Worm (Caenorhabditis elegans): ENCODE measurements around the gene C16C8.16.
"Not testable (repeated sequence)": the region's sequence is repeated elsewhere in the genome, so short reads cannot be mapped to it uniquely, and the experiment has no call there.

C16C8.16 gene

DNA sequence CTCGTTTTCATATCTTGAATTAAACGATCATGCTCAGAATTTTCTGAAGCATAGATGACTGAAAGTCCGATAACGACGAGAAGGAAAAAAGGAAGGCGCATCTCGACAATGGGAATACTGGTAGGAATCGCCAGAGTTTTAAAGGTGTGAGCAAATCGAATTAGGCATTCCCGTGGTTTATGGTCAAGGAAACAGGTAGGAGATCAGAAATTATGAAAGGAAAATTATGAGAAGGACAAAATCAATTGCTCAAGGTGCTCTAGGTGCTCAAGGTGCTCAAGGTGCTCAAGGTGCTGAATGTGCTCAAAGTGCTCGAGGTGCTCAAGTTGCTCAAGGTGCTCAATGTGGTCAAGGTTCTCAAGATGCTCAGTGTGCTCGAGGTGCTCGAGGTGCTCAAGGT is 19.0 kb downstream of the C16C8.16 start, which contains the start of gene C16C8.10:
Gene C16C8.10, minus strand, starts transcription at position 101 of the 400 bp plus-strand sequence.
- not testable (repeated sequence) for TF ChIP-seq tbx-7, unc-42, syd-9 (tag; optimal IDR thresholded peaks at IDR 0.05)

DNA sequence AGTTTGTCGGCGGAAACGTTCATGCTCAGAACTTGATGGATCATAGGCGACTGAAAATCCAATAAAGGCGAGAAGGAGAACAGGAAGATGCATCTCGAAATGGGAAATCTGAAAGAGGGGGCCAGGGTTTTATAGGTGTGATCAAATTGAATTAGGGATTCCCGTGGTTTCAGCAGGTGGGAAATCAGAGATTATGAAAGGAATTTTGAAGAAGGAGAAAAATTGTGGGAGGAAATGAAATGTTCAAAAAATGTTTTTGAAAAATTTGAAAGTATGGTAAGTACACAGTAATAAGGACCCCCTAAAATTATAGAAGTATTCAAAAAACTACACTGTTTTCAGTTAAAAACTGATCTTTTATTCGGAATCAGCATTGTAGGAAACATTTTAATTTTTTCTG is 25.0 kb downstream of the C16C8.16 start, which contains the start of gene Y49F6B.20:
Gene Y49F6B.20, minus strand, starts transcription at position 101 of the 400 bp plus-strand sequence.
- TF ChIP-seq pag-3 (tag; optimal IDR thresholded peaks at IDR 0.05; ENCODE audit: borderline replicate concordance) (no peak), pros-1 (tag; optimal IDR thresholded peaks at IDR 0.05) (no peak), K09A11.1 (tag; optimal IDR thresholded peaks at IDR 0.05; ENCODE audit: insufficient read depth) (no peak), pqm-1 (tag; optimal IDR thresholded peaks at IDR 0.05) (no peak), nfya-1 (tag; optimal IDR thresholded peaks at IDR 0.05) (no peak), elt-2 (tag; optimal IDR thresholded peaks at IDR 0.05) (no peak), tbx-7 (tag; optimal IDR thresholded peaks at IDR 0.05) (no peak), unc-3 (GFP tag; conservative IDR thresholded peaks at IDR 0.05) (no peak), unc-3 (tag; optimal IDR thresholded peaks at IDR 0.05) (no peak), lin-11 (tag; optimal IDR thresholded peaks at IDR 0.05) (no peak), odd-2 (tag; optimal IDR thresholded peaks at IDR 0.05) (no peak), ceh-2 (tag; optimal IDR thresholded peaks at IDR 0.05) (no peak), dve-1 (tag; optimal IDR thresholded peaks at IDR 0.05) (no peak), tbx-2 (tag; optimal IDR thresholded peaks at IDR 0.05) (no peak)

DNA sequence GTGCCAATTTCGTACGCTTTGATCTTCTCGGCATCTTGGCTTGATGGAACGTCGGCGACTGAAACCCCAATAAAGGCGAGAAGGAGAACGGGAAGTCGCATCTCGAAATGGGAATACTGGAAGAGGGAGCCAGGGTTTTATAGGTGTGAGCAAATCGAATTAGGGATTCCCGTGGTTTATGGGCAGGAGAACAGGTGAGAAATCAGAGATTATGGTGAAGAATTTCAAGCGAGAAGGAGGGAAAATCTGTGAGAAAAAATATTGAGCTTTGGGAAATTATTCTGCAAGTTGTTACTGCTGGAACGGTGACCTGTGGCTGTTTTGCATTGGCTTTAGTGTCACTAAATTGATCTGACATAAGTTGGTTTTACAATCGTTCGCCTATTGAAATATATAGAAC is 26.0 kb downstream of the C16C8.16 start, which contains the start of gene Y49F6B.13:
Gene Y49F6B.13, minus strand, starts transcription at position 101 of the 400 bp plus-strand sequence.
- no peak for TF ChIP-seq zip-5 (tag; optimal IDR thresholded peaks at IDR 0.05)
- no peak for TF ChIP-seq unc-42 (tag; optimal IDR thresholded peaks at IDR 0.05)
- no peak for TF ChIP-seq dmd-4 (tag; optimal IDR thresholded peaks at IDR 0.05; ENCODE audit: borderline replicate concordance)
- no peak for TF ChIP-seq ahr-1 (tag; optimal IDR thresholded peaks at IDR 0.05)
- TF ChIP-seq fkh-10 (GFP tag; optimal IDR thresholded peaks at IDR 0.05) = no peak
- no peak for TF ChIP-seq Y22D7AL.16 (tag; optimal IDR thresholded peaks at IDR 0.05)
- TF ChIP-seq C08G9.2 (tag; optimal IDR thresholded peaks at IDR 0.05) = no peak
- no peak for TF ChIP-seq elt-2 (tag; optimal IDR thresholded peaks at IDR 0.05)
- TF ChIP-seq unc-3 (GFP tag; conservative IDR thresholded peaks at IDR 0.05) = no peak
- no peak for TF ChIP-seq unc-3 (tag; optimal IDR thresholded peaks at IDR 0.05)
- no peak for TF ChIP-seq hlh-8 (tag; optimal IDR thresholded peaks at IDR 0.05)

DNA sequence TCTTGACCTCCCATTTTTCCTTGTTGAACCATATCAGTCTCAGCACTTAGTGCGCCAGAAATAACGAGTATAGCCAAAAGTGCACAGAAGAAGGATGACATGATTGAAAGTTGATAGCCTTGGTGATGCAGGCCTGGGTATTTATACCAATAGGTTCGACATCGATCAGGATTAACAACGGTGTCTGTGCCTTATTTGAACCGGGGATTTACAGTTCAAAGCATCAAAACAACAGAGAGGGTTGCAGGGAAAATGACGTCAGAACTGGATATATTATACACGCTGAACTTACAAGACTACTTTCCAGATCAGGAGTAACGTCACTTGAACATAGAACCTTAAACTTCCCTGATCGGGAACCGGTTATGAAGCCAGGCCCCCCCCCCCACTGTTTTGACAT is 26.8 kb downstream of the C16C8.16 start, which contains the start of gene Y49F6B.12:
Gene Y49F6B.12, minus strand, starts transcription at position 101 of the 400 bp plus-strand sequence.
- TF ChIP-seq C08G9.2 (tag; optimal IDR thresholded peaks at IDR 0.05) (no peak), pha-4 (tag; optimal IDR thresholded peaks at IDR 0.05) (no peak), ceh-19 (GFP tag; optimal IDR thresholded peaks at IDR 0.05) (no peak), pag-3 (tag; optimal IDR thresholded peaks at IDR 0.05; ENCODE audit: borderline replicate concordance) (no peak), dve-1 (tag; optimal IDR thresholded peaks at IDR 0.05) (no peak), sox-4 (tag; optimal IDR thresholded peaks at IDR 0.05) (no peak), pha-2 (tag; optimal IDR thresholded peaks at IDR 0.05) (no peak), che-1 (tag; optimal IDR thresholded peaks at IDR 0.05) (no peak), ztf-16 (tag; optimal IDR thresholded peaks at IDR 0.05) (no peak), syd-9 (tag; optimal IDR thresholded peaks at IDR 0.05) (no peak)

DNA sequence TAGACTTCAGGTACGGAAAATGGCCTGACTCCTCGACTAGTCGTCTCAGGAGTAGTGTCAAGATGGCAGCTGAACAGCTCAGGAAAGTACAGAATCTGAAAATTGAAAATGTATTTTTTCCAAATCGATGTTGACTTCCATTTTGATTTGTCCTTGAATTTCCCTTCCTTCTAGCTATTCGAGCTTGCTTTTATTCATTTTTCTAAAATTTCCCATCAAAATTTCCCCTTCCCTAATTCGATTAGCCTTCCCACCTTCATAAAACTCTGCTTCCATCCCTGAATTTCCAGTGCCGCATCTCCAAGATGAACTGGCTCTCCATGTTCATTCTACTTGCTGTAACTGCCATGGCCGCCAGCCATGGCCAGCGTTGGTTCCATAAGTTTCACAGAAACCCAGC is 27.3 kb downstream of the C16C8.16 start, which contains the start of gene Y49F6B.6:
Gene Y49F6B.6, plus strand, starts transcription at position 301 of the 400 bp plus-strand sequence.
- TF ChIP-seq ceh-19 (GFP tag; optimal IDR thresholded peaks at IDR 0.05) (no peak), rnt-1 (tag; optimal IDR thresholded peaks at IDR 0.05) (no peak)

DNA sequence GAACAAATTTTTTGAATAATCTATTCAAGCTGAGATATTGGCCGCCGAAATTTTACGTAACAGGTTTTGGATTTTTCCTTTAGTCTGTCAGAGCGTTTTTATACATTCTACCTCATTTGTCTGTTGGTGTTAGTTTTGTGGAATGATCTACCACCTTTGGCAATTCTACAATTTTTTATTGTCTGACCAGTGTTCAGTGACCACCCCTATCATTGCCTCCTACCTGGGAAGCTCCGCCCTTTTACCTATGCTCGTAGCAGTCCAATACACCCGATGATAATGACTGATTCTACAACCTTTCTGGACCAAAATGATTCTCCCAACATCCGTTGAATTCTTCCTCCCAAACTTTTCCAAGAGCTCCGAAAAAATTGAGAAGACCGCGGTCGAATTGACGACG is 28.2 kb downstream of the C16C8.16 start, which contains the start of gene sdz-32:
Gene sdz-32, plus strand, starts transcription at position 301 of the 400 bp plus-strand sequence.
- TF ChIP-seq elt-4 (tag; optimal IDR thresholded peaks at IDR 0.05) (no peak), rnt-1 (tag; optimal IDR thresholded peaks at IDR 0.05) (no peak), tbx-2 (tag; optimal IDR thresholded peaks at IDR 0.05) (no peak), fax-1 (tag; optimal IDR thresholded peaks at IDR 0.05) (no peak), unc-42 (tag; optimal IDR thresholded peaks at IDR 0.05) (no peak), unc-86 (tag; optimal IDR thresholded peaks at IDR 0.05) (no peak), ceh-18 (tag; optimal IDR thresholded peaks at IDR 0.05) (no peak), nfya-1 (tag; optimal IDR thresholded peaks at IDR 0.05) (no peak), npax-4 (tag; optimal IDR thresholded peaks at IDR 0.05) (no peak), ceh-22 (tag; optimal IDR thresholded peaks at IDR 0.05) (no peak), ets-4 (tag; optimal IDR thresholded peaks at IDR 0.05) (no peak), pat-9 (tag; optimal IDR thresholded peaks at IDR 0.05) (no peak), F13H6.1 (tag; optimal IDR thresholded peaks at IDR 0.05) (no peak), sox-4 (tag; optimal IDR thresholded peaks at IDR 0.05) (no peak), ceh-30 (tag; optimal IDR thresholded peaks at IDR 0.05) (no peak), nhr-11 (tag; optimal IDR thresholded peaks at IDR 0.05) (no peak), elt-2 (tag; optimal IDR thresholded peaks at IDR 0.05) (no peak)
